Fruit fly (Drosophila melanogaster) S2 (cell line): ENCODE data around the gene CG8516.

Experiments used
- CG8478 ChIP-seq: fragments of >200 bp; optimal IDR thresholded peaks from 2 replicates; lab custom pipeline; 2018
- CTCF ChIP-seq, 2 experiments: fragments of >200 bp; optimal IDR thresholded peaks; 2 replicates each; lab custom pipeline; 2018

dm6 chr3R:9774147-9774546, 18.9 kb upstream of the CG8516 start, which contains the start of gene Whamy:
- TF ChIP-seq CTCF (optimal IDR thresholded peaks at IDR 0.05; lab: Kevin White, UChicago) (no peak), CG8478 (lab: Kevin White, UChicago) (no peak)
